Worm (Caenorhabditis elegans) whole organism, mixed stage, embryonic: Measurements from ENCODE around the gene C06H5.13.
A peak's percentile ranks its signal among the peaks of the same experiment; 100 is the strongest.
"Not testable (repeated sequence)": the region's sequence is repeated elsewhere in the genome, so short reads cannot be mapped to it uniquely, and the experiment has no call there.

Experiments
- M03D4.4 ChIP-seq: sonication (generic microtip); optimal IDR thresholded peaks from 2 replicates; lab custom pipeline; 2017; ENCODE audit warnings: mild to moderate bottlenecking, missing genetic modification characterization, missing compliant biosample characterization
- bed-3 ChIP-seq: fragments of 200-800 bp; sonication (Bioruptor generic); optimal IDR thresholded peaks from 3 replicates; lab custom pipeline; 2018; ENCODE audit warnings: mild to moderate bottlenecking, missing genetic modification characterization, moderate library complexity, missing compliant biosample characterization
- blmp-1 ChIP-seq: fragments of 150-350 bp; optimal IDR thresholded peaks from 2 replicates; lab custom pipeline; 2014; ENCODE audit warnings: missing biosample characterization, missing genetic modification characterization
- ceh-39 ChIP-seq: fragments of 150-350 bp; optimal IDR thresholded peaks from 2 replicates; lab custom pipeline; 2014; ENCODE audit warnings: missing biosample characterization, missing genetic modification characterization
- ceh-83 ChIP-seq: fragments of 200-800 bp; sonication (Bioruptor generic); optimal IDR thresholded peaks from 2 replicates; lab custom pipeline; 2018; ENCODE audit warnings: mild to moderate bottlenecking, missing genetic modification characterization, missing compliant biosample characterization
- ces-1 ChIP-seq: fragments of 150-350 bp; optimal IDR thresholded peaks from 2 replicates; lab custom pipeline; 2014; ENCODE audit warnings: missing biosample characterization, missing genetic modification reagents, missing genetic modification characterization
- cnd-1 ChIP-seq: fragments of 200-800 bp; sonication (Bioruptor generic); optimal IDR thresholded peaks from 2 replicates; lab custom pipeline; 2018; ENCODE audit warnings: mild to moderate bottlenecking, missing genetic modification characterization, missing compliant biosample characterization
- drap-1 ChIP-seq: fragments of 200-800 bp; sonication (Bioruptor generic); optimal IDR thresholded peaks from 3 replicates; lab custom pipeline; 2018; ENCODE audit warnings: mild to moderate bottlenecking, missing genetic modification characterization, missing compliant biosample characterization
- elt-1 ChIP-seq: sonication (generic microtip); optimal IDR thresholded peaks from 2 replicates; lab custom pipeline; 2017; ENCODE audit warnings: missing genetic modification characterization, mild to moderate bottlenecking, missing compliant biosample characterization, antibody characterized with exemption, moderate library complexity, borderline replicate concordance; ENCODE audit not compliant: insufficient read depth
- elt-3 ChIP-seq: fragments of 150-350 bp; optimal IDR thresholded peaks from 2 replicates; lab custom pipeline; 2014; ENCODE audit warnings: missing biosample characterization, missing genetic modification characterization
- flh-1 ChIP-seq: fragments of 200-800 bp; sonication (Bioruptor generic); optimal IDR thresholded peaks from 2 replicates; lab custom pipeline; 2018; ENCODE audit warnings: mild to moderate bottlenecking, missing genetic modification characterization, moderate library complexity, missing compliant biosample characterization
- ham-2 ChIP-seq: fragments of 200-800 bp; sonication (Bioruptor generic); optimal IDR thresholded peaks from 2 replicates; lab custom pipeline; 2018; ENCODE audit warnings: mild to moderate bottlenecking, missing genetic modification characterization, missing compliant biosample characterization
- hlh-1 ChIP-seq: fragments of 150-350 bp; optimal IDR thresholded peaks from 2 replicates; lab custom pipeline; 2014; ENCODE audit warnings: missing biosample characterization, missing genetic modification reagents, missing genetic modification characterization
- lin-13 ChIP-seq: fragments of 150-350 bp; optimal IDR thresholded peaks from 2 replicates; lab custom pipeline; 2014; ENCODE audit warnings: missing biosample characterization, missing genetic modification characterization
- lin-32 ChIP-seq: fragments of 200-800 bp; sonication (Bioruptor generic); optimal IDR thresholded peaks from 2 replicates; lab custom pipeline; 2018; ENCODE audit warnings: mild to moderate bottlenecking, missing genetic modification characterization, missing compliant biosample characterization
- lsy-2 ChIP-seq: fragments of 150-350 bp; optimal IDR thresholded peaks from 2 replicates; lab custom pipeline; 2014; ENCODE audit warnings: missing biosample characterization, missing genetic modification characterization
- mab-5 ChIP-seq: fragments of 150-350 bp; optimal IDR thresholded peaks from 2 replicates; lab custom pipeline; 2014; ENCODE audit warnings: missing biosample characterization, missing genetic modification characterization
- mep-1 ChIP-seq: fragments of 150-350 bp; optimal IDR thresholded peaks from 2 replicates; lab custom pipeline; 2017; ENCODE audit warnings: missing biosample characterization, missing genetic modification reagents, missing genetic modification characterization, inconsistent platforms
- nhr-12 ChIP-seq: fragments of 150-350 bp; optimal IDR thresholded peaks from 2 replicates; lab custom pipeline; 2014; ENCODE audit warnings: missing biosample characterization, missing genetic modification characterization
- nhr-2 ChIP-seq: fragments of 150-350 bp; optimal IDR thresholded peaks from 2 replicates; lab custom pipeline; 2014; ENCODE audit warnings: missing biosample characterization, missing genetic modification characterization
- nhr-237 ChIP-seq: fragments of 150-350 bp; optimal IDR thresholded peaks from 2 replicates; lab custom pipeline; 2014; ENCODE audit warnings: missing biosample characterization, missing genetic modification characterization
- nhr-28 ChIP-seq: fragments of 150-350 bp; optimal IDR thresholded peaks from 2 replicates; lab custom pipeline; 2014; ENCODE audit warnings: missing biosample characterization, missing genetic modification characterization
- nhr-76 ChIP-seq: sonication (generic microtip); optimal IDR thresholded peaks from 2 replicates; lab custom pipeline; 2017; ENCODE audit warnings: missing biosample characterization, missing genetic modification characterization
- pha-4 ChIP-seq: fragments of 150-350 bp; optimal IDR thresholded peaks from 2 replicates; lab custom pipeline; 2018; ENCODE audit warnings: missing biosample characterization, missing genetic modification reagents, missing genetic modification characterization
- snpc-4 ChIP-seq: fragments of 150-350 bp; optimal IDR thresholded peaks from 2 replicates; lab custom pipeline; 2014; ENCODE audit warnings: missing biosample characterization, missing genetic modification characterization
- sptf-1 ChIP-seq: sonication (generic microtip); optimal IDR thresholded peaks from 2 replicates; lab custom pipeline; 2017; ENCODE audit warnings: mild to moderate bottlenecking, missing genetic modification characterization, moderate library complexity, missing compliant biosample characterization
- tbx-8 ChIP-seq: fragments of 200-800 bp; sonication (Bioruptor generic); optimal IDR thresholded peaks from 2 replicates; lab custom pipeline; 2018; ENCODE audit warnings: mild to moderate bottlenecking, missing genetic modification characterization, moderate library complexity, missing compliant biosample characterization
- unc-120 ChIP-seq: sonication (generic microtip); optimal IDR thresholded peaks from 2 replicates; lab custom pipeline; 2017; ENCODE audit warnings: missing genetic modification characterization, missing compliant biosample characterization; ENCODE audit not compliant: poor library complexity, severe bottlenecking
- unc-39 ChIP-seq: fragments of 150-350 bp; optimal IDR thresholded peaks from 2 replicates; lab custom pipeline; 2014; ENCODE audit warnings: missing biosample characterization, missing genetic modification characterization
- unc-62 ChIP-seq: fragments of 150-350 bp; optimal IDR thresholded peaks from 2 replicates; lab custom pipeline; 2014; ENCODE audit warnings: missing biosample characterization, missing genetic modification reagents, missing genetic modification characterization
- zip-8 ChIP-seq: fragments of 150-350 bp; optimal IDR thresholded peaks from 2 replicates; lab custom pipeline; 2014; ENCODE audit warnings: missing biosample characterization, missing genetic modification characterization
- ztf-11 ChIP-seq: fragments of 150-350 bp; optimal IDR thresholded peaks from 2 replicates; lab custom pipeline; 2014; ENCODE audit warnings: missing biosample characterization, missing genetic modification characterization

Gene C06H5.13

ce11 chrV:17918726-17919125 lies 21.2 kb upstream of the C06H5.13 start, which contains the start of gene C06H5.8:
Gene C06H5.8, plus strand, starts transcription at chrV:17919026.
- TF ChIP-seq nhr-237 (tag; lab: Kevin White, UChicago) (no peak), nhr-2 (tag; lab: Kevin White, UChicago) (no peak), cnd-1 (tag; lab: Kevin White, UChicago) (no peak), snpc-4 (tag; lab: Kevin White, UChicago) (no peak), ham-2 (GFP tag; lab: Kevin White, UChicago) (no peak), drap-1 (GFP tag; lab: Kevin White, UChicago) (peak; percentile 14), M03D4.4 (tag; lab: Kevin White, UChicago) (no peak)

ce11 chrV:17910019-17910418 lies 12.5 kb upstream of the C06H5.13 start, which contains the start of gene dcar-1:
Gene dcar-1, plus strand, starts transcription at chrV:17910319.
- TF ChIP-seq hlh-1 (tag; lab: Kevin White, UChicago) (no peak), elt-3 (peak; percentile 36)

ce11 chrV:17905765-17906164 lies 8.2 kb upstream of the C06H5.13 start:
- TF ChIP-seq tbx-8 (GFP tag; lab: Kevin White, UChicago): no peak
- no peak for TF ChIP-seq ham-2 (GFP tag; lab: Kevin White, UChicago)
- TF ChIP-seq blmp-1 (tag; lab: Kevin White, UChicago): no peak
- no peak for TF ChIP-seq snpc-4 (tag; lab: Kevin White, UChicago)
- no peak for TF ChIP-seq unc-39 (tag; lab: Kevin White, UChicago)
- TF ChIP-seq mab-5 (tag; lab: Kevin White, UChicago): no peak
- no peak for TF ChIP-seq ces-1 (GFP tag; lab: Kevin White, UChicago)
- no peak for TF ChIP-seq hlh-1 (tag; lab: Kevin White, UChicago)
- TF ChIP-seq cnd-1 (tag; lab: Kevin White, UChicago): no peak
- no peak for TF ChIP-seq ceh-83 (GFP tag; lab: Kevin White, UChicago)
- TF ChIP-seq nhr-28 (tag; lab: Kevin White, UChicago): no peak
- no peak for TF ChIP-seq nhr-12
- no peak for TF ChIP-seq lsy-2 (tag; lab: Kevin White, UChicago)
- TF ChIP-seq ceh-39 (tag; lab: Kevin White, UChicago): no peak
- no peak for TF ChIP-seq nhr-237 (tag; lab: Kevin White, UChicago)
- TF ChIP-seq lin-13 (tag; lab: Kevin White, UChicago): no peak
- TF ChIP-seq elt-3: no peak

- TF ChIP-seq snpc-4, zip-8, ztf-11 (tag; lab: Kevin White, UChicago): not testable (repeated sequence)
These were observed 6.3 kb upstream of the C06H5.13 start, which contains the start of gene C06H5.14 for ce11 chrV:17903829-17904228. Gene C06H5.14, plus strand, starts transcription at chrV:17904129.

DNA sequence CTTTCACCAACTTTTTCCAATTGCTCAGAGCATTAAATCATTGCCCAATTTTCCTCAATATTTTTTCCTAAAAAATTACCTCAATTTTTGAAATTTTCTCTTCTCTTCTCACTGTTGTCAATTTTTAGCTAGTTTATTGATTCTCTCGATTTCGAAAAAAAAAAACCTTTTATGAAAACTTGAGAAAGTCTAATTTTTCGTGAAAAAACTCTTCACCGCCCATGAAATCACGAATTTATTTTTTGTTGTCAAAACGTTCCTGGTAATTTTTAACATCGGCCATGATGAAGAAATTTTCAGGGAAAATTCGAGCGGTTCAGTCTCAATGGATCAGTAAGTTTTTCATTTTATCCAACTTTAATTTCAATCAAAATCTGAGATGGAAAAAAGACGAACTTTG lies 2.0 kb upstream of the C06H5.13 start, which contains the start of gene fbxa-157:
Gene fbxa-157, plus strand, starts transcription at position 301 of the 400 bp plus-strand sequence.
- TF ChIP-seq blmp-1 (tag; lab: Kevin White, UChicago) (no peak), tbx-8 (GFP tag; lab: Kevin White, UChicago) (no peak), hlh-1 (tag; lab: Kevin White, UChicago) (no peak), nhr-2 (tag; lab: Kevin White, UChicago) (no peak), snpc-4 (tag; lab: Kevin White, UChicago) (no peak), nhr-237 (tag; lab: Kevin White, UChicago) (no peak)

DNA sequence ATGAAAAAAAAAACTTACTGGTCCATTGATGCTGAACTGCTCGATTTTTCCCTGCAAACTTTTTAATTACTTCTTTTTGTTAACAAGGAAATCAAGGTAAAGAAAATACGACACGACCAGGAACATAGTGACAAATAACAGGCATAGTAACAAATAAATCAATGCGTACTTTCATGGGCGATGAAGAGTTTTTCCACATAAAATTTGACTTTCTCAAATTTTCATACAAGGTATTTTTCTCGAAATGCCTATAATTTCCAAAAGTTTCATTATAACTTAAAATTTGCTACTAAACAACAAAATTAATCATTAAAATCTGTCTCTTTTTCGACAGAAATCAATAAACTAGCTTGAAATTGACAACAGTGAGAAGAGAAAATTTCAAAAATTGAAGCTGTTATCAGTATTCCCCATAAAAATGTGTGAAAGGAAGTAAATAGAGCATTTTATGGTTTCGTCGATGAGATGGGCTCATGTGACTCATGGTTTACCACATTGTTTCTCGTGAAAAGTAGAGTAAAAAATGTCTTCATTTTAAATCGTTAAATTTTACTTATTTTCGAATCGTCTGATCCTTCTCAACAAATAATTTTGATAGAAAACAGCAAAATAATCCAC lies 701 bp downstream of the C06H5.13 start, which contains the start of gene fbxa-156:
Gene fbxa-156, minus strand, starts transcription at position 51 of the 618 bp plus-strand sequence.
- TF ChIP-seq pha-4 (tag; lab: Kevin White, UChicago): no peak
- TF ChIP-seq nhr-76 (tag; lab: Kevin White, UChicago): no peak
- no peak for TF ChIP-seq elt-1 (tag; lab: Kevin White, UChicago)
- TF ChIP-seq bed-3 (GFP tag; lab: Kevin White, UChicago): no peak
- TF ChIP-seq cnd-1 (tag; lab: Kevin White, UChicago): no peak
- TF ChIP-seq lin-13 (tag; lab: Kevin White, UChicago): no peak
- no peak for TF ChIP-seq mab-5 (tag; lab: Kevin White, UChicago)
- no peak for TF ChIP-seq flh-1 (GFP tag; lab: Kevin White, UChicago)
- no peak for TF ChIP-seq ceh-83 (GFP tag; lab: Kevin White, UChicago)
- no peak for TF ChIP-seq unc-120
- TF ChIP-seq snpc-4 (tag; lab: Kevin White, UChicago): no peak
- TF ChIP-seq ceh-39 (tag; lab: Kevin White, UChicago): no peak
- no peak for TF ChIP-seq ces-1 (GFP tag; lab: Kevin White, UChicago)
- TF ChIP-seq mep-1 (tag; lab: Kevin White, UChicago): no peak
- TF ChIP-seq nhr-2 (tag; lab: Kevin White, UChicago): no peak
- TF ChIP-seq unc-62: no peak
- TF ChIP-seq sptf-1 (tag; lab: Kevin White, UChicago): no peak
- no peak for TF ChIP-seq lin-32 (GFP tag; lab: Kevin White, UChicago)
- TF ChIP-seq lsy-2 (tag; lab: Kevin White, UChicago): no peak
